Worm (Caenorhabditis elegans): ENCODE data around the gene C06A1.7.

The C06A1.7 gene

DNA sequence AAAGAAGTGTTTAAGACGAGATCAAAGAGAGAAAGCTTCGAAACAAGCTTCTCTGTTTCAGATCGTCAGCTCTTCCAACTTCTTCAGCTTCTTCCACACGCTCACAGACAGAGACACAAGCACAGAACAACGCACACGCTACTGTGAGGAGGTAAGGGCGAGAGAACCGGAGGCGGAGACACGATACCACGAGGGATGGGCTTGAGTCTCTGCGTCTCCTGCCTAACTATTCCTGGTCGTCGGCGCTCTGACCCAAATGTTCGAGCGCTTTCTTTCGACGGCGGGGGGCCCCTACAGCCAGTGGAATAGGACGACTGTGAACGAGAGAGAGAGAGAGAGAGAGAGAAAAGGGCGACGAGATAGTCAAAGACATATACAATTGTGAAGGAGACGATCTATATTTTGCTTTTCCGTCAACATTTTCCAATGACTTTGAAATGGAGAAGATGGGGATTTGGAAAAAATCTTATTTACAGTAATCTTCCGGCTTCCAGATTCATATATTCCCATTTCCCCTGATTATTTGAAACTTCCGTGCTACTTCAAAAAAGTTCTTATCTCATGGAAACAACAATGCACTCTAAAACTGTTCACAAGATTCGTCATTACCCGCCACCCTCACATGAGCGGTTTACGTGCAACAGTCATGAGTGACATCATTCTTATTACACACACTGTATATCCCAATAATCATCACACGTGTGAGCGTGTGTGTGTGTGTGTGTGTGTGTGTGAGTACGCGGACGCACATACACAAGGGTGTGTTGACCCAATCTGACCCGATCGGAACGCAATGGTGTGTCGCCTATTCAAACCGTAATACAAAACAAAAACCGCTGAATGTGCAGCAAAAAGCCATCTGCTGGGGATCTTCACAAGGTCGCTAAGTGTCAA, 15.7 kb upstream of the C06A1.7 start (continued):
- no peak for TF ChIP-seq aly-2 (tag; optimal IDR thresholded peaks at IDR 0.05)
- TF ChIP-seq lsy-2 (tag; optimal IDR thresholded peaks at IDR 0.05), result peak; percentile 70 to 85
- TF ChIP-seq fos-1 (tag; optimal IDR thresholded peaks at IDR 0.05), result peak; percentile 58
- no peak for TF ChIP-seq nhr-237 (tag; optimal IDR thresholded peaks at IDR 0.05)
- peak; percentile 82 for TF ChIP-seq mab-5 (tag; optimal IDR thresholded peaks at IDR 0.05)
- peak; percentile 88 for TF ChIP-seq zag-1 (tag; optimal IDR thresholded peaks at IDR 0.05)
- peak; percentile 93 for TF ChIP-seq mdl-1 (tag; optimal IDR thresholded peaks at IDR 0.05)

DNA sequence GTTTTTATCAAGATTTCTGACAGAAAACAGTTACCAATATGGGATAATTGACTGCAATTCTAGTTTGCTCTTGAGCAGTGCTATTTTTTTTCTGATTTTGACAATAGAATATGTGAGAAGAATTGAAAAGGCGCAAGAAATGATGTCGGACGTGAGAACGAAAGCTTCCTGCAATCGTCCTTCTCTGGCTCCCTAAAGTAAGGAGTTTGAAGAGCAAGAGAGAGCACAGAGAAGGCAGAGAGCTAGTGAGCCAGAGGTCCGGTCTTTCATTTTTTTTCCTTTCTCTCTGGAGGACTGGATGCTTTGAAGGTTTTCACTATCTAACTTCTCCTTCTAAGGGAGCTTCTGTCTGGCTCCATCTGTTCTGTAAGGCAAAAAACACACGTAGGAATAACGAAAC, 14.5 kb upstream of the C06A1.7 start:
- TF ChIP-seq mdl-1 (tag; optimal IDR thresholded peaks at IDR 0.05) (peak in 1 of 2 experiments; percentile 19), nhr-23 (tag; optimal IDR thresholded peaks at IDR 0.05) (no peak), nhr-129 (tag; optimal IDR thresholded peaks at IDR 0.05) (peak; percentile 44), nhr-10 (tag; optimal IDR thresholded peaks at IDR 0.05) (no peak), lin-11 (tag; optimal IDR thresholded peaks at IDR 0.05) (peak; percentile 31), zag-1 (tag; optimal IDR thresholded peaks at IDR 0.05) (peak; percentile 4), crh-2 (tag; optimal IDR thresholded peaks at IDR 0.05) (peak; percentile 6), F13H6.1 (tag; optimal IDR thresholded peaks at IDR 0.05) (no peak), nhr-11 (tag; optimal IDR thresholded peaks at IDR 0.05) (no peak)

DNA sequence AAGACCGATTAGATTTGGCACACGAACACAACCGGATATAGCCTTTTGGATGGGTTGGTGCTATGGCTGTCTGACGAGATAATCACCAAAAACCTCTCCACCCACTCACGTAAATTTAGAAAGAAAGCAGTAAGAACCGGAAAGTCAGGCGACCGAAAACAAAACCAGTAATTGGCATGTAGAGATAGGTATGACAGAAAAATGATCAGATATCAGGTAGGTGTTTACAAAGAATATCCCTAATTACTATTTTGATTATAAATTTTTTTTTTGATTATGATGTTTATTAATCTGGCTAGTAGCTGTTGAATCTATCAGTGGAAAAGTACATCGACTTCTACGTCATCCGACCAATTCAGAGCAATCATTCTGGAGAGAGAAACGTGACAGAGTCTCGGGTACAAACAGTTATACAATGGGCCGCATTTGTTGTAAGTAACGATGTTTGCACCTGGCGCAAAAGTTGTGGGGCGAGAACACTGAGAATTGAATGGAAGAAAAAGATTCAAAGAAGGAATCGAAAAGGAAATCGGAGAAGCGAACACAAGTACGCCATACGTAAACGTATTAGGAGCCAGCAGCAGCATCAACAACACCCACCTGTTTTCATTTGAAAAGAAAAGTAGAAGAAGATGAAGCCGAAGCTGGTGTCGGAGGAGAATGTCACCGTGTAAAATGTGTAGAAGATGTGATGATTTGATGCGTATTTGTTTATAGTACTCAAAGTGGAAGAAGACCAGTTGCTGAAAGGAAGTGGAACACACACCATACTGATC, 13.6 kb upstream of the C06A1.7 start:
- TF ChIP-seq sma-9 (GFP tag; optimal IDR thresholded peaks at IDR 0.05), result peak; percentile 27
- TF ChIP-seq sma-9 (tag; optimal IDR thresholded peaks at IDR 0.05), result no peak
- no peak for TF ChIP-seq mbf-1 (tag; optimal IDR thresholded peaks at IDR 0.05)
- peak; percentile 58 for TF ChIP-seq nhr-25 (tag; optimal IDR thresholded peaks at IDR 0.05)
- TF ChIP-seq nhr-129 (tag; optimal IDR thresholded peaks at IDR 0.05), result peak; percentile 4
- TF ChIP-seq nhr-11 (tag; optimal IDR thresholded peaks at IDR 0.05), result peak; percentile 47
- no peak for TF ChIP-seq mab-5 (tag; optimal IDR thresholded peaks at IDR 0.05)
- TF ChIP-seq lsy-2 (tag; optimal IDR thresholded peaks at IDR 0.05), result peak in 1 of 2 experiments; percentile 32
- TF ChIP-seq F13H6.1 (tag; optimal IDR thresholded peaks at IDR 0.05), result peak; percentile 21
- TF ChIP-seq elt-3 (tag; optimal IDR thresholded peaks at IDR 0.05), result no peak
- no peak for TF ChIP-seq ztf-4 (tag; optimal IDR thresholded peaks at IDR 0.05)
- TF ChIP-seq ztf-11 (tag; optimal IDR thresholded peaks at IDR 0.05), result no peak
- no peak for TF ChIP-seq ztf-1 (GFP tag; conservative IDR thresholded peaks at IDR 0.05)

DNA sequence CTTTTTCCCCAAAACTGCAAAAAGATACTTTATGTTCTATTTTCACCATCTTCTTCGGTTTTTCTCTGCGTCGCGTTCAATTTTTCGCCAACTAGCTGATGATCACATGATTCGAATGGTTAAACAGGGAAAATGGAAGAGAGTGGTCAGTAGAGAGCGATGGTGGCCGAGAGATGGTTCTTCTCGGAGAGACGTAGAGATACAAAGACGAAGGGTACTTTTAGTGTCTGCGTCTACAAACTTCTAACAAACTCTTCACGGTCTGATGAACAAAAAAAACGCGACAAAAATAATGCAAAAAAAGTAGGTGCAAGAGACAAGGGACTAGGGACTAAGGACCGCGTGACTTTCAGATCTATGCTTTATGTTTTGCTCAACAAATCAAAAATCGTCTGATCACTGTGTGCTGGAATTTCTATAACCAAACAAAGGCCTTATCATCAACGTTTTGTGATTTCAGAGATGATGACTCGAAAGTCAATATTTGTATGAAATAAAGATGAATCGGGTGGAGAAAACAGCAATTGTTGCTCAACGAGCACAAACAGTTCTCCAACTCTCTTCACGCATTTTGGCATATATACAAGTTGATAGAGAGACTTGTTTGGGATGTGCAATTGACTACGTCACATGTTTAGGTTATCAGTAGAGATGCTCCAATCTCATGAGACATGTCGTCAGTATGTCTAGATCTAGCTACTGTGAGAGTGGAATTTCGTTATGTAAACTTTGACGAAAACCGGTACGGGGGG, 12.5 kb upstream of the C06A1.7 start:
- TF ChIP-seq nhr-12 (tag; optimal IDR thresholded peaks at IDR 0.05), result peak; percentile 41
- TF ChIP-seq snpc-4 (tag; optimal IDR thresholded peaks at IDR 0.05), result peak; percentile 61
- peak; percentile 96 for TF ChIP-seq nhr-6 (tag; optimal IDR thresholded peaks at IDR 0.05)
- no peak for TF ChIP-seq nhr-23 (tag; optimal IDR thresholded peaks at IDR 0.05)
- peak; percentile 1 for TF ChIP-seq ceh-82 (tag; optimal IDR thresholded peaks at IDR 0.05)
- TF ChIP-seq mbf-1 (tag; optimal IDR thresholded peaks at IDR 0.05), result no peak
- peak; percentile 96 for TF ChIP-seq sem-4 (tag; optimal IDR thresholded peaks at IDR 0.05)
- TF ChIP-seq ama-1 (optimal IDR thresholded peaks at IDR 0.05), result peak; percentile 92
- TF ChIP-seq unc-62 (GFP tag; optimal IDR thresholded peaks at IDR 0.05), result peak; percentile 61
- TF ChIP-seq lin-13 (GFP tag; optimal IDR thresholded peaks at IDR 0.05), result peak; percentile 84
- TF ChIP-seq nhr-25 (tag; optimal IDR thresholded peaks at IDR 0.05), result peak; percentile 98
- TF ChIP-seq fos-1 (tag; optimal IDR thresholded peaks at IDR 0.05), result peak; percentile 88
- peak; percentile 97 for TF ChIP-seq nhr-129 (tag; optimal IDR thresholded peaks at IDR 0.05)
- TF ChIP-seq aly-2 (tag; optimal IDR thresholded peaks at IDR 0.05), result no peak
- TF ChIP-seq R02D3.7 (tag; optimal IDR thresholded peaks at IDR 0.05), result no peak
- no peak for TF ChIP-seq ztf-11 (tag; optimal IDR thresholded peaks at IDR 0.05)
- peak; percentile 88 for TF ChIP-seq lin-11 (tag; optimal IDR thresholded peaks at IDR 0.05)
- TF ChIP-seq mdl-1 (tag; optimal IDR thresholded peaks at IDR 0.05), result peak; percentile 84 to 92
- TF ChIP-seq nhr-11 (tag; optimal IDR thresholded peaks at IDR 0.05), result no peak
- no peak for TF ChIP-seq elt-1 (tag; optimal IDR thresholded peaks at IDR 0.05)
- no peak for TF ChIP-seq unc-39 (tag; optimal IDR thresholded peaks at IDR 0.05)
- TF ChIP-seq Y55F3AM.14 (GFP tag; optimal IDR thresholded peaks at IDR 0.05), result peak; percentile 78
- peak; percentile 75 to 94 for TF ChIP-seq lsy-2 (tag; optimal IDR thresholded peaks at IDR 0.05)
- peak; percentile 10 for TF ChIP-seq nhr-10 (tag; optimal IDR thresholded peaks at IDR 0.05)
- no peak for TF ChIP-seq elt-3 (tag; optimal IDR thresholded peaks at IDR 0.05)
- TF ChIP-seq nhr-21 (tag; optimal IDR thresholded peaks at IDR 0.05), result peak; percentile 97
- peak; percentile 53 for TF ChIP-seq skn-1 (tag; optimal IDR thresholded peaks at IDR 0.05)
- peak; percentile 83 for TF ChIP-seq ceh-16 (tag; optimal IDR thresholded peaks at IDR 0.05)
- TF ChIP-seq ztf-4 (tag; optimal IDR thresholded peaks at IDR 0.05), result peak; percentile 97
- TF ChIP-seq blmp-1 (tag; optimal IDR thresholded peaks at IDR 0.05; ENCODE audit: insufficient read depth), result peak; percentile 68
- peak; percentile 97 for TF ChIP-seq sma-3 (GFP tag; optimal IDR thresholded peaks at IDR 0.05)
- TF ChIP-seq crh-2 (tag; optimal IDR thresholded peaks at IDR 0.05), result peak; percentile 98
- TF ChIP-seq C34F6.9 (tag; optimal IDR thresholded peaks at IDR 0.05), result peak; percentile 98

All from whole organism, L2 larva.